Worm (Caenorhabditis elegans): ENCODE results near the gene B0218.7.

DNA sequence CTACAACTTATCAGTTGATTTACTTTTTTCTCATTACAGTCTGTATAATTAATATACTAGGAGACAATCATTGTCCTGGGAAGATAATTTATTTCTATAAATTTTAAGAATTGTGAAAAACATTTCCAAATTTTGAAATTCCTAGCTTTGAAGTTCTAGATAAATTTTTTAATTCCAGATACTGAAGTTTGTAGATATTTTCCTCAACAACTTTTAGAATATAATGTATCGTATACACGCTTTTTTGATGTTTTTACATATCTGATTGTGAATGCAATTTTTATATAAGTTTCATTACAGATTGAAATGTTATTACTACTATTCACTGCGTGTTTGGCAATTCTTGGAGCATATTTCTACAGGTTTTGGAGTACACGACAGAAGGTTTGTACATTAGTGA is 13.7 kb downstream of the B0218.7 start, which contains the start of gene faah-2:
- TF ChIP-seq ztf-23 (GFP tag; IDR thresholded peaks at IDR 0.05) (no peak), cog-1 (tag; optimal IDR thresholded peaks at IDR 0.05) (no peak), flt-1 (GFP tag; IDR thresholded peaks at IDR 0.05) (no peak), tab-1 (GFP tag; IDR thresholded peaks at IDR 0.05) (no peak)

Measured in whole organism, midembryonic.